Fruit fly (Drosophila melanogaster) whole organism, adult: Measurements from ENCODE around the gene CG33631.

Experiments used
- CG11617 ChIP-seq: fragments of 200-800 bp; sonication (Bioruptor generic); optimal IDR thresholded peaks from 2 replicates; lab custom pipeline; 2017; ENCODE audit warnings: mild to moderate bottlenecking, missing biosample characterization, missing genetic modification reagents, missing genetic modification characterization
- CG7101 ChIP-seq: fragments of 200-800 bp; sonication (Bioruptor generic); optimal IDR thresholded peaks from 2 replicates; lab custom pipeline; 2018; ENCODE audit warnings: missing biosample characterization, mild to moderate bottlenecking, missing genetic modification characterization, moderate library complexity
- Clk ChIP-seq: fragments of 200-800 bp; sonication (Bioruptor generic); optimal IDR thresholded peaks from 2 replicates; lab custom pipeline; 2017; ENCODE audit warnings: missing biosample characterization, missing genetic modification characterization
- bab1 ChIP-seq: fragments of 200-800 bp; sonication (Bioruptor generic); optimal IDR thresholded peaks from 3 replicates; lab custom pipeline; 2019; ENCODE audit warnings: missing biosample characterization, mild to moderate bottlenecking, missing genetic modification characterization, moderate library complexity
- cic ChIP-seq: fragments of 200-800 bp; sonication (Bioruptor generic); optimal IDR thresholded peaks from 2 replicates; lab custom pipeline; 2017; ENCODE audit warnings: missing biosample characterization, mild to moderate bottlenecking, missing genetic modification characterization, moderate library complexity
- kay ChIP-seq: fragments of 200-800 bp; sonication (Bioruptor generic); peaks from one replicate; lab custom pipeline; 2016; ENCODE audit warnings: missing biosample characterization, missing genetic modification characterization, borderline replicate concordance
- ovo ChIP-seq: fragments of 200-800 bp; sonication (Bioruptor generic); optimal IDR thresholded peaks from 2 replicates; lab custom pipeline; 2016; ENCODE audit warnings: missing biosample characterization, missing genetic modification characterization
- pad ChIP-seq: fragments of 200-800 bp; sonication (Bioruptor generic); optimal IDR thresholded peaks from 3 replicates; lab custom pipeline; 2017; ENCODE audit warnings: missing biosample characterization, missing genetic modification characterization, mild to moderate bottlenecking, moderate library complexity, missing genetic modification reagents
- tj ChIP-seq: fragments of 200-800 bp; sonication (Bioruptor generic); optimal IDR thresholded peaks from 3 replicates; lab custom pipeline; 2017; ENCODE audit warnings: missing biosample characterization, mild to moderate bottlenecking, missing genetic modification characterization, moderate library complexity
- toe ChIP-seq: fragments of 200-800 bp; sonication (Bioruptor generic); optimal IDR thresholded peaks from 2 replicates; lab custom pipeline; 2016; ENCODE audit warnings: missing biosample characterization, missing genetic modification characterization

- no peak for TF ChIP-seq tj (GFP tag; lab: Kevin White, UChicago)
- TF ChIP-seq kay (GFP tag; lab: Kevin White, UChicago), result no peak
- no peak for TF ChIP-seq bab1 (GFP tag; lab: Kevin White, UChicago)
- no peak for TF ChIP-seq CG11617
- no peak for TF ChIP-seq toe (GFP tag; lab: Kevin White, UChicago)
- no peak for TF ChIP-seq CG7101 (tag; lab: Kevin White, UChicago)
- TF ChIP-seq Clk (GFP tag; lab: Kevin White, UChicago), result no peak
- TF ChIP-seq ovo, result no peak
- no peak for TF ChIP-seq cic (GFP tag; lab: Kevin White, UChicago)
- no peak for TF ChIP-seq pad
These were observed 3.8 kb downstream of the CG33631 start, which contains the start of gene CG33784 for dm6 chr3R:10067605-10068004.
